Fruit fly (Drosophila melanogaster): ENCODE results near the gene ND-PDSW.

DNA sequence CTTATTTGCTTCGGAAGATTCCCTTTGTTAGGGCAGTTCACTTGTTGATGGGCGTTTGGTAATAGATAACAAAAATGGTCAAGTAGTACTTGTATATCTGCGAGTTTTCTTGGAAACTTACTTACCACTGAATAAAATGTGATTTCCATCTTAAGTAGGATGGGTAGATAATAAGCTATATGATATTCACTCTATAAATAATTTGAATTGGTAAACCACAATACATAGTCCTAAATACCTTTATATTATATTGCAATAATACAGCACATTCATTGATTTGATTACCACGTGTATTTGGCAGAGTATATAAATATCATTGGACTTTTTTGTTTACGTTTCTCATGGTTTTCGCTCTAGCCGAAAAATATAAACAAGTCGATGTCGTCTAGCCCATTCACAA, 10.0 kb downstream of the ND-PDSW start:
- TF ChIP-seq h (optimal IDR thresholded peaks at IDR 0.05) (no peak), Myc (optimal IDR thresholded peaks at IDR 0.05) (no peak), ttk (optimal IDR thresholded peaks at IDR 0.05) (no peak), Sin3A (optimal IDR thresholded peaks at IDR 0.05) (no peak), psq (optimal IDR thresholded peaks at IDR 0.05) (no peak), insv (optimal IDR thresholded peaks at IDR 0.05) (no peak)

Data from Kc167 (cell line).